Fruit fly (Drosophila melanogaster) whole organism, pupa: ENCODE measurements around the gene Abp1.

Source experiments
- CG15710 ChIP-seq: fragments of 200-800 bp; sonication (Bioruptor generic); optimal IDR thresholded peaks from 2 replicates; lab custom pipeline; 2018; ENCODE audit warnings: missing biosample characterization, mild to moderate bottlenecking, missing genetic modification characterization, moderate library complexity
- CG32121 ChIP-seq: fragments of 200-800 bp; sonication (Bioruptor generic); IDR thresholded peaks from 2 replicates; pipeline ENCODE4 v1.3.6; 2022; ENCODE audit warnings: missing biosample characterization, missing genetic modification characterization
- CG34367 ChIP-seq: fragments of 200-800 bp; sonication (Bioruptor generic); optimal IDR thresholded peaks from 2 replicates; lab custom pipeline; 2018; ENCODE audit warnings: missing biosample characterization, mild to moderate bottlenecking, missing genetic modification characterization
- CG4496 ChIP-seq: fragments of 200-800 bp; sonication (Bioruptor generic); IDR thresholded peaks from 3 replicates; pipeline ENCODE4 v1.3.6; 2022; ENCODE audit warnings: missing biosample characterization, missing genetic modification characterization
- CG8301 ChIP-seq: fragments of 200-800 bp; sonication (Bioruptor generic); optimal IDR thresholded peaks from 2 replicates; lab custom pipeline; 2018; ENCODE audit warnings: missing biosample characterization, mild to moderate bottlenecking, missing genetic modification characterization
- Pif1A ChIP-seq: fragments of 200-800 bp; sonication (Bioruptor generic); optimal IDR thresholded peaks from 3 replicates; lab custom pipeline; 2016; ENCODE audit warnings: missing biosample characterization, missing genetic modification characterization
- Pif1B ChIP-seq: fragments of 200-800 bp; sonication (Bioruptor generic); optimal IDR thresholded peaks from 3 replicates; lab custom pipeline; 2016; ENCODE audit warnings: missing biosample characterization, missing genetic modification characterization
- fd96Ca ChIP-seq: fragments of 200-800 bp; sonication (Bioruptor generic); IDR thresholded peaks from 3 replicates; pipeline ENCODE4 v1.3.6; 2022; ENCODE audit warnings: missing biosample characterization, missing genetic modification characterization
- gl ChIP-seq: fragments of 200-800 bp; sonication (Bioruptor generic); optimal IDR thresholded peaks from 2 replicates; lab custom pipeline; 2018; ENCODE audit warnings: missing biosample characterization, mild to moderate bottlenecking, missing genetic modification characterization

DNA sequence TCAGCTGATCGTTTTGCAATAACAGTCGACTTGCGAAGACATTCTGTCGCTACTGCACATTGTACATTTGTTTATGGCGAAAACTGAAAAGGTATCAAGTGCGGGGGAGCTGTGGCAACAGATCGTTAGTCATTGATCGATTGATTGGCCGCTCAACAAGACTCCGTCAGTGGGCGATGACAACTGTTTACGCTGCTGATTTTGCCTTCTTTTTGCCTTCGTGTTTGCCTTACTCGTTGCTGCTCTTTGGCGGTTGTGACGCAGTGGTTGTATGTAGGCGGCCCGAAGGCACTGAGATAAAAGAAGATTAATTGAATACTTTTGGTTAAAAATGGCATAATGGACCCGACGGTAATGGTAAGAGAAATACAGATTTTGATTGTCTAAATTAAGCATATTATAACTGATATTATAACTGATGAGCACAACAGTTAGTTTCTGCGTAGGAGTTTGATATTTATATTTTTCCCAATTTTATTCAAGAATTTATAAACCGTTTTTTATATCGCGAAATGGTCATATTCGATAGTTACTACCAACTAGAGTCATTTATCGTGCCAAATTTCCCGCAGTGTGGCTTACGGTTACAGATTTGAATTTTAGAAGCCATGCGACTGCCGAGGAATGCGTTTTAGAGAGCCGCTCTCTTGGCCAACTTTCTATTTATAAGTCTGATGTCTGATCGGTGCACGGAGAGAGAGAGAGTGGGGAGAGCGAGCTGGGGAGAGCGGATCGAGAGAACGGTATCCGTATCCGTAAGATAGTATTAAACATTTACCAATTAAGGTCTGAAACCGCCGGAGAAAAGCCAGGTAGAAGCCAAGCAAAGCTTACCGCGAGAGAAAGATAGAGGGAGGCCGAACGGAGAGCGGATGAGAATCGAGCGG lies 9.3 kb downstream of the Abp1 start:
- TF ChIP-seq CG34367 (peak; percentile 91), CG8301 (tag; lab: Kevin White, UChicago) (peak; percentile 97), gl (tag; lab: Kevin White, UChicago) (peak; percentile 72), Pif1B (GFP tag; lab: Kevin White, UChicago) (peak; percentile 81), CG4496 (peak; percentile 88), CG32121 (peak; percentile 94), fd96Ca (peak; percentile 86), Pif1A (GFP tag; lab: Kevin White, UChicago) (peak; percentile 88), CG15710 (peak; percentile 93)
